Fruit fly (Drosophila melanogaster) whole organism, embryonic: ENCODE data around the gene CG45105.
A peak's percentile ranks its signal among the peaks of the same experiment; 100 is the strongest.

Experiments
- ATbp ChIP-seq: fragments of 200-800 bp; sonication (Bioruptor generic); optimal IDR thresholded peaks from 2 replicates; lab custom pipeline; 2017; ENCODE audit warnings: missing biosample characterization, mild to moderate bottlenecking, missing genetic modification characterization, missing genetic modification reagents
- CG10267 ChIP-seq: fragments of 200-800 bp; sonication (Bioruptor generic); optimal IDR thresholded peaks from 2 replicates; lab custom pipeline; 2018; ENCODE audit warnings: missing biosample characterization, mild to moderate bottlenecking, missing genetic modification characterization, moderate library complexity
- CG10274 ChIP-seq: fragments of 200-800 bp; sonication (Bioruptor generic); optimal IDR thresholded peaks from 3 replicates; lab custom pipeline; 2017; ENCODE audit warnings: missing biosample characterization, mild to moderate bottlenecking, missing genetic modification characterization
- CG10431 ChIP-seq: fragments of 200-800 bp; sonication (Bioruptor generic); optimal IDR thresholded peaks from 3 replicates; lab custom pipeline; 2018; ENCODE audit warnings: missing biosample characterization, mild to moderate bottlenecking, missing genetic modification characterization
- CG12219 ChIP-seq: fragments of 200-800 bp; sonication (Bioruptor generic); optimal IDR thresholded peaks from 3 replicates; lab custom pipeline; 2018; ENCODE audit warnings: missing biosample characterization, mild to moderate bottlenecking, missing genetic modification characterization
- CG13424 ChIP-seq: fragments of 200-800 bp; sonication (Bioruptor generic); optimal IDR thresholded peaks from 2 replicates; lab custom pipeline; 2019; ENCODE audit warnings: missing biosample characterization, mild to moderate bottlenecking, missing genetic modification characterization, moderate library complexity
- CG1603 ChIP-seq: fragments of 200-800 bp; sonication (Bioruptor generic); optimal IDR thresholded peaks from 2 replicates; lab custom pipeline; 2019; ENCODE audit warnings: missing biosample characterization, mild to moderate bottlenecking, missing genetic modification characterization, moderate library complexity
- CG16813 ChIP-seq: fragments of 200-800 bp; sonication (Bioruptor generic); IDR thresholded peaks from 3 replicates; pipeline ENCODE4 v1.3.6; 2022; ENCODE audit warnings: missing biosample characterization, missing genetic modification characterization; ENCODE audit not compliant: partially characterized antibody
- CG2120 ChIP-seq: fragments of 200-800 bp; sonication (Bioruptor generic); optimal IDR thresholded peaks from 3 replicates; lab custom pipeline; 2016; ENCODE audit warnings: missing biosample characterization, missing genetic modification characterization
- CG30020 ChIP-seq: fragments of 200-800 bp; optimal IDR thresholded peaks from 2 replicates; lab custom pipeline; 2019; ENCODE audit warnings: missing biosample characterization, mild to moderate bottlenecking, missing genetic modification characterization, moderate library complexity
- CG30403 ChIP-seq: fragments of 200-800 bp; sonication (Bioruptor generic); optimal IDR thresholded peaks from 3 replicates; lab custom pipeline; 2016; ENCODE audit warnings: missing biosample characterization, missing genetic modification characterization
- CG3847 ChIP-seq: fragments of 200-800 bp; sonication (Bioruptor generic); IDR thresholded peaks from 2 replicates; pipeline ENCODE4 v1.3.6; 2022; ENCODE audit warnings: missing biosample characterization, missing genetic modification characterization
- CG43689 ChIP-seq: fragments of 200-800 bp; sonication (Bioruptor generic); IDR thresholded peaks from 2 replicates; pipeline ENCODE4 v1.3.6; 2022; ENCODE audit warnings: missing biosample characterization, missing genetic modification characterization
- CG6854 ChIP-seq: fragments of 200-800 bp; sonication (Bioruptor generic); optimal IDR thresholded peaks from 3 replicates; lab custom pipeline; 2017; ENCODE audit warnings: missing biosample characterization, mild to moderate bottlenecking, missing genetic modification characterization
- CG9609 ChIP-seq: fragments of 200-800 bp; sonication (Bioruptor generic); optimal IDR thresholded peaks from 3 replicates; lab custom pipeline; 2016; ENCODE audit warnings: missing biosample characterization, missing genetic modification characterization
- CHES-1-like ChIP-seq: fragments of 200-800 bp; sonication (Bioruptor generic); optimal IDR thresholded peaks from 2 replicates; lab custom pipeline; 2016; ENCODE audit warnings: missing biosample characterization, missing genetic modification characterization
- CTCF ChIP-seq: fragments of 200-800 bp; sonication (Bioruptor generic); optimal IDR thresholded peaks from 2 replicates; lab custom pipeline; 2017; ENCODE audit warnings: missing biosample characterization, mild to moderate bottlenecking, missing genetic modification characterization, moderate library complexity
- Chrac-16 ChIP-seq: fragments of 200-800 bp; sonication (Bioruptor generic); optimal IDR thresholded peaks from 3 replicates; lab custom pipeline; 2016; ENCODE audit warnings: missing biosample characterization, missing genetic modification characterization
- Dip2 ChIP-seq: fragments of 200-800 bp; sonication (Bioruptor generic); IDR thresholded peaks from 2 replicates; pipeline ENCODE4 v1.3.6; 2022; ENCODE audit warnings: missing biosample characterization, missing genetic modification characterization
- Dp ChIP-seq: fragments of 200-800 bp; sonication (Bioruptor generic); optimal IDR thresholded peaks from 2 replicates; lab custom pipeline; 2018; ENCODE audit warnings: missing biosample characterization, mild to moderate bottlenecking, missing genetic modification characterization, moderate library complexity
- Ets97D ChIP-seq: fragments of 200-800 bp; sonication (Bioruptor generic); optimal IDR thresholded peaks from 3 replicates; lab custom pipeline; 2016; ENCODE audit warnings: missing biosample characterization, missing genetic modification characterization
- HLH3B ChIP-seq: fragments of 200-800 bp; sonication (Bioruptor generic); IDR thresholded peaks from 2 replicates; pipeline ENCODE4 v1.3.6; 2022; ENCODE audit warnings: missing biosample characterization, missing genetic modification characterization
- HLH54F ChIP-seq: fragments of 200-800 bp; sonication (Bioruptor generic); optimal IDR thresholded peaks from 3 replicates; lab custom pipeline; 2016; ENCODE audit warnings: missing biosample characterization, missing genetic modification characterization
- HmgZ ChIP-seq: fragments of 200-800 bp; sonication (Bioruptor generic); optimal IDR thresholded peaks from 2 replicates; lab custom pipeline; 2018; ENCODE audit warnings: missing biosample characterization, mild to moderate bottlenecking, missing genetic modification characterization
- Hr39 ChIP-seq: fragments of >200 bp; optimal IDR thresholded peaks from 2 replicates; lab custom pipeline; 2017
- Sox100B ChIP-seq: fragments of 200-800 bp; sonication (Bioruptor generic); optimal IDR thresholded peaks from 3 replicates; lab custom pipeline; 2018; ENCODE audit warnings: missing biosample characterization, mild to moderate bottlenecking, missing genetic modification characterization
- Sry-δ ChIP-seq: fragments of 200-800 bp; sonication (Bioruptor generic); optimal IDR thresholded peaks from 2 replicates; lab custom pipeline; 2016; ENCODE audit warnings: missing biosample characterization, missing genetic modification characterization
- Stat92E ChIP-seq, 3 experiments: fragments of >200 bp in 2 of 3; fragments of 200-800 bp in 1 of 3; sonication (Bioruptor generic) in 1 of 3; optimal IDR thresholded peaks; 2 replicates each; lab custom pipeline; 2017 to 2019; ENCODE audit warnings: missing biosample characterization in 3 of 3, missing genetic modification characterization in 3 of 3, mild to moderate bottlenecking in 1 of 3, moderate library complexity in 1 of 3
- Tbp ChIP-seq: fragments of >200 bp; optimal IDR thresholded peaks from 2 replicates; lab custom pipeline; 2018; ENCODE audit warnings: missing biosample characterization, missing genetic modification characterization
- Trl ChIP-seq, 3 experiments: fragments of >200 bp in 2 of 3; fragments of 200-800 bp in 1 of 3; sonication (Bioruptor generic) in 1 of 3; optimal IDR thresholded peaks; 2 replicates in 1 of 3; 3 replicates in 2 of 3; lab custom pipeline; 2016 to 2017; ENCODE audit warnings: missing biosample characterization in 1 of 3, missing genetic modification characterization in 1 of 3
- Vsx1 ChIP-seq: fragments of 200-800 bp; sonication (Bioruptor generic); optimal IDR thresholded peaks from 2 replicates; lab custom pipeline; 2017; ENCODE audit warnings: missing biosample characterization, mild to moderate bottlenecking, missing genetic modification characterization, missing genetic modification reagents
- Xbp1 ChIP-seq: fragments of 200-800 bp; sonication (Bioruptor generic); optimal IDR thresholded peaks from 3 replicates; lab custom pipeline; 2016; ENCODE audit warnings: missing biosample characterization, mild to moderate bottlenecking, missing genetic modification characterization
- abd-A ChIP-seq: fragments of 200-800 bp; sonication (Bioruptor generic); optimal IDR thresholded peaks from 3 replicates; lab custom pipeline; 2019; ENCODE audit warnings: missing biosample characterization, mild to moderate bottlenecking, missing genetic modification characterization, moderate library complexity
- ase ChIP-seq: fragments of 200-800 bp; sonication (Bioruptor generic); IDR thresholded peaks from 3 replicates; pipeline ENCODE4 v1.3.6; 2022; ENCODE audit warnings: missing biosample characterization, missing genetic modification characterization
- dpn ChIP-seq, 2 experiments: fragments of 200-800 bp; sonication (Bioruptor generic); optimal IDR thresholded peaks; 3 replicates each; lab custom pipeline; 2016; ENCODE audit warnings: missing biosample characterization in 2 of 2, missing genetic modification characterization in 2 of 2
- fd64A ChIP-seq: fragments of 200-800 bp; sonication (Bioruptor generic); optimal IDR thresholded peaks from 3 replicates; lab custom pipeline; 2018; ENCODE audit warnings: missing biosample characterization, mild to moderate bottlenecking, missing genetic modification characterization
- ftz-f1 ChIP-seq: fragments of 200-800 bp; sonication (Bioruptor generic); optimal IDR thresholded peaks from 2 replicates; lab custom pipeline; 2016; ENCODE audit warnings: missing biosample characterization, missing genetic modification characterization
- hbn ChIP-seq: fragments of 200-800 bp; sonication (Bioruptor generic); IDR thresholded peaks from 2 replicates; pipeline ENCODE4 v1.3.6; 2022; ENCODE audit warnings: missing biosample characterization, missing genetic modification characterization; ENCODE audit not compliant: partially characterized antibody
- hkb ChIP-seq, 2 experiments: fragments of 200-800 bp in 1 of 2; fragments of >200 bp in 1 of 2; sonication (Bioruptor generic) in 1 of 2; IDR thresholded peaks in 1 of 2; optimal IDR thresholded peaks in 1 of 2; 2 replicates each; pipeline versions ENCODE4 v1.3.6 to Lab custom; 2017 to 2022; ENCODE audit warnings: missing biosample characterization in 1 of 2, missing genetic modification characterization in 1 of 2
- ind ChIP-seq: fragments of 200-800 bp; sonication (Bioruptor generic); optimal IDR thresholded peaks from 3 replicates; lab custom pipeline; 2016; ENCODE audit warnings: missing biosample characterization, missing genetic modification characterization
- kay ChIP-seq: fragments of 200-800 bp; sonication (Bioruptor generic); optimal IDR thresholded peaks from 2 replicates; lab custom pipeline; 2016; ENCODE audit warnings: missing biosample characterization, missing genetic modification characterization
- nerfin-2 ChIP-seq: fragments of 200-800 bp; sonication (Bioruptor generic); IDR thresholded peaks from 2 replicates; pipeline ENCODE4 v1.3.6; 2022; ENCODE audit warnings: missing biosample characterization, missing genetic modification characterization; ENCODE audit not compliant: partially characterized antibody
- odd ChIP-seq: fragments of 200-800 bp; sonication (Bioruptor generic); optimal IDR thresholded peaks from 2 replicates; lab custom pipeline; 2017; ENCODE audit warnings: missing biosample characterization, mild to moderate bottlenecking, missing genetic modification characterization
- onecut ChIP-seq: fragments of 200-800 bp; sonication (Bioruptor generic); IDR thresholded peaks from 2 replicates; pipeline ENCODE4 v1.3.6; 2022; ENCODE audit warnings: missing biosample characterization, missing genetic modification characterization
- ranshi ChIP-seq: fragments of 200-800 bp; sonication (Bioruptor generic); IDR thresholded peaks from 2 replicates; pipeline ENCODE4 v1.3.6; 2022; ENCODE audit warnings: missing biosample characterization, missing genetic modification characterization
- salm ChIP-seq: fragments of 200-800 bp; sonication (Bioruptor generic); optimal IDR thresholded peaks from 2 replicates; lab custom pipeline; 2018; ENCODE audit warnings: missing biosample characterization, mild to moderate bottlenecking, missing genetic modification characterization
- sna ChIP-seq: fragments of 200-800 bp; sonication (Bioruptor generic); IDR thresholded peaks from 2 replicates; pipeline ENCODE4 v1.3.6; 2022; ENCODE audit warnings: missing biosample characterization, missing genetic modification characterization; ENCODE audit not compliant: partially characterized antibody
- trem ChIP-seq: fragments of 200-800 bp; optimal IDR thresholded peaks from 3 replicates; lab custom pipeline; 2019; ENCODE audit warnings: missing biosample characterization, mild to moderate bottlenecking, missing genetic modification characterization, moderate library complexity
- yki ChIP-seq: fragments of >200 bp; optimal IDR thresholded peaks from 3 replicates; lab custom pipeline; 2018
- zf30C ChIP-seq: fragments of 200-800 bp; sonication (Bioruptor generic); optimal IDR thresholded peaks from 3 replicates; lab custom pipeline; 2018; ENCODE audit warnings: missing biosample characterization, mild to moderate bottlenecking, missing genetic modification characterization

CG45105 gene

DNA sequence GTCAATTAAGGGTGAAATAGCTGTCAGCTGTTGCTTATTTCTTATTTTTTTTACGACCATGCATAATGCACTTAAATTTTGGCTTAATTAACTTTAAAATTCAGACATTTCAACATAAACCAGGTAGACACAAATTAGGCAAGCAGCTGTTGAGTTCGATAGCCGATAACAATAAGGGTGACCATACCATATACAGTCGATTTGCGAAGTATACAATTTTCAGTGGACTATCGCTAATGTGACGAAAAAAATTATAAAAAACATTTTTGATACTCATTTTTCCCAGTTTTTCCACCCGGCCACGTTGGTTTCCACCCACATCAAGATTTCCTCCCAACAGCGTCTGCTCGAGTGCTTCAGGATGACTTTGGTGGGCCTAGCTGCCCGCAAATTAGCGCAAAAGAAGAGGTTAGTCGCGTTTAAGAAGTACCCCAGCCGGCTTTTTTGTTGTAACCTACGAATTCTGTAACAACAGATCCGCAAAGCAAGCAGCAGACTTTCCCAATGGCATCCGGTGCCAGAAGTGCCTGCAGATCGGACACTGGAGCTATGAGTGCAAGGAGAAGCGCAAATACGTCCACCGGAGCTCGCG lies 46.0 kb upstream of the CG45105 start, which contains the start of the genes CG4287 and CG5516 (continued):
- peak; percentile 11 for TF ChIP-seq CG10267 (tag; lab: Kevin White, UChicago)
- peak; percentile 47; the same call in 1 of the 2 replicates for TF ChIP-seq hbn (GFP tag; lab: Robert Waterston, UW)
- TF ChIP-seq ase = no peak
- peak; percentile 30 for TF ChIP-seq HLH54F (GFP tag; lab: Kevin White, UChicago)
- peak; percentile 54 for TF ChIP-seq CG1603 (tag; lab: Kevin White, UChicago)
- TF ChIP-seq sna (GFP tag; lab: Robert Waterston, UW) = 0 out of 2 replicates have a peak, but pooled peaks have one; percentile 32
- TF ChIP-seq ftz-f1 (GFP tag; lab: Kevin White, UChicago) = no peak
- peak; percentile 23 for TF ChIP-seq CG30020 (tag; lab: Kevin White, UChicago)
- TF ChIP-seq CG9609 (GFP tag; lab: Kevin White, UChicago) = peak; percentile 8
- no peak for TF ChIP-seq CG10274
- no peak for TF ChIP-seq Stat92E (GFP tag; optimal IDR thresholded peaks at IDR 0.05; lab: Kevin White, UChicago)
- TF ChIP-seq HmgZ = peak; percentile 25
- peak; percentile 37; the same call in 1 of the 3 replicates for TF ChIP-seq CG16813
- no peak for TF ChIP-seq CG12219 (GFP tag; lab: Kevin White, UChicago)
- no peak for TF ChIP-seq CG3847 (GFP tag; lab: Robert Waterston, UW)
- TF ChIP-seq zf30C (GFP tag; lab: Kevin White, UChicago) = no peak
- no peak for TF ChIP-seq HLH3B (GFP tag; lab: Robert Waterston, UW)
- peak; percentile 23 for TF ChIP-seq CHES-1-like (GFP tag; lab: Kevin White, UChicago)
- TF ChIP-seq ranshi (GFP tag; lab: Robert Waterston, UW) = peak; percentile 84; the same call in 1 of the 2 replicates
- no peak for TF ChIP-seq CG10431 (GFP tag; lab: Kevin White, UChicago)
- TF ChIP-seq Tbp (GFP tag; lab: Kevin White, UChicago) = no peak
- peak; percentile 22 for TF ChIP-seq trem (tag; lab: Kevin White, UChicago)
- TF ChIP-seq nerfin-2 (GFP tag; lab: Robert Waterston, UW) = peak; percentile 48; the same call in 1 of the 2 replicates
- TF ChIP-seq Dip2 (GFP tag; lab: Robert Waterston, UW) = no peak
- TF ChIP-seq CG13424 = no peak
- no peak for TF ChIP-seq ATbp
- no peak for TF ChIP-seq yki (lab: Kevin White, UChicago)
- TF ChIP-seq Sox100B (GFP tag; lab: Kevin White, UChicago) = no peak
- no peak for TF ChIP-seq Hr39 (lab: Kevin White, UChicago)
- TF ChIP-seq CTCF (GFP tag; lab: Kevin White, UChicago) = no peak
- no peak for TF ChIP-seq hkb (optimal IDR thresholded peaks at IDR 0.05; lab: Kevin White, UChicago)
- TF ChIP-seq hkb (GFP tag; IDR thresholded peaks at IDR 0.05; lab: Robert Waterston, UW) = peak; percentile 34; the same call in 1 of the 2 replicates
- TF ChIP-seq Dp (GFP tag; lab: Kevin White, UChicago) = peak; percentile 24
- TF ChIP-seq Sry-δ (GFP tag; lab: Kevin White, UChicago) = peak; percentile 56
- TF ChIP-seq CG2120 (GFP tag; lab: Kevin White, UChicago) = peak; percentile 63
- TF ChIP-seq Chrac-16 = peak; percentile 28
- TF ChIP-seq Vsx1 (GFP tag; lab: Kevin White, UChicago) = peak; percentile 52
- peak; percentile 39 for TF ChIP-seq kay
- peak; percentile 38 for TF ChIP-seq CG30403
- peak; percentile 1 for TF ChIP-seq Ets97D (GFP tag; lab: Kevin White, UChicago)
- TF ChIP-seq CG6854 (GFP tag; lab: Kevin White, UChicago) = no peak
- TF ChIP-seq ind (GFP tag; lab: Kevin White, UChicago) = peak; percentile 25
- no peak for TF ChIP-seq Trl (optimal IDR thresholded peaks at IDR 0.05; lab: Kevin White, UChicago)
- no peak for TF ChIP-seq Trl (GFP tag; optimal IDR thresholded peaks at IDR 0.05; lab: Kevin White, UChicago)
- TF ChIP-seq salm (tag; lab: Kevin White, UChicago) = no peak
- TF ChIP-seq abd-A = no peak
- TF ChIP-seq Xbp1 (GFP tag; lab: Kevin White, UChicago) = peak; percentile 46
- no peak for TF ChIP-seq odd (GFP tag; lab: Kevin White, UChicago)
- peak in 1 of 2 experiments; percentile 1 for TF ChIP-seq dpn (GFP tag; optimal IDR thresholded peaks at IDR 0.05; lab: Kevin White, UChicago)
- TF ChIP-seq CG43689 (GFP tag; lab: Robert Waterston, UW) = no peak
- TF ChIP-seq fd64A (GFP tag; lab: Kevin White, UChicago) = no peak
- TF ChIP-seq onecut = no peak
